Worm (Caenorhabditis elegans) whole organism, young adult: ENCODE results near the gene nlp-61.

Experiments used
- K11D2.4 ChIP-seq: fragments of 200-800 bp; sonication (Bioruptor generic); IDR thresholded peaks from 2 replicates; pipeline ENCODE4 v1.3.6; 2022; ENCODE audit warnings: missing genetic modification reagents, missing genetic modification characterization, missing compliant biosample characterization
- K12H6.12 ChIP-seq: fragments of 200-800 bp; sonication (Bioruptor generic); optimal IDR thresholded peaks from 2 replicates; lab custom pipeline; 2018; ENCODE audit warnings: mild to moderate bottlenecking, missing genetic modification characterization, missing compliant biosample characterization
- Y79H2A.3 ChIP-seq: fragments of 200-800 bp; sonication (Bioruptor generic); conservative IDR thresholded peaks from 2 replicates; pipeline ENCODE4 v1.3.6; 2022; ENCODE audit warnings: missing genetic modification reagents, missing genetic modification characterization, missing compliant biosample characterization
- bed-1 ChIP-seq: fragments of 200-800 bp; sonication (Bioruptor generic); IDR thresholded peaks from 2 replicates; pipeline ENCODE4 v1.3.6; 2022; ENCODE audit warnings: missing genetic modification reagents, missing genetic modification characterization, missing compliant biosample characterization
- egl-44 ChIP-seq: fragments of 200-800 bp; sonication (Bioruptor generic); IDR thresholded peaks from 2 replicates; pipeline ENCODE4 v1.3.6; 2022; ENCODE audit warnings: missing genetic modification reagents, missing genetic modification characterization, missing compliant biosample characterization
- lin-54 ChIP-seq: fragments of 200-800 bp; sonication (Bioruptor generic); optimal IDR thresholded peaks from 2 replicates; lab custom pipeline; 2018; ENCODE audit warnings: mild to moderate bottlenecking, missing genetic modification characterization, missing compliant biosample characterization
- nhr-90 ChIP-seq: sonication (generic microtip); optimal IDR thresholded peaks from 2 replicates; lab custom pipeline; 2016; ENCODE audit warnings: missing genotype, mild to moderate bottlenecking, missing genetic modification characterization, missing compliant biosample characterization
- sdz-38 ChIP-seq: sonication (generic microtip); optimal IDR thresholded peaks from 2 replicates; lab custom pipeline; 2016; ENCODE audit warnings: missing genotype, missing genetic modification characterization, missing compliant biosample characterization

DNA sequence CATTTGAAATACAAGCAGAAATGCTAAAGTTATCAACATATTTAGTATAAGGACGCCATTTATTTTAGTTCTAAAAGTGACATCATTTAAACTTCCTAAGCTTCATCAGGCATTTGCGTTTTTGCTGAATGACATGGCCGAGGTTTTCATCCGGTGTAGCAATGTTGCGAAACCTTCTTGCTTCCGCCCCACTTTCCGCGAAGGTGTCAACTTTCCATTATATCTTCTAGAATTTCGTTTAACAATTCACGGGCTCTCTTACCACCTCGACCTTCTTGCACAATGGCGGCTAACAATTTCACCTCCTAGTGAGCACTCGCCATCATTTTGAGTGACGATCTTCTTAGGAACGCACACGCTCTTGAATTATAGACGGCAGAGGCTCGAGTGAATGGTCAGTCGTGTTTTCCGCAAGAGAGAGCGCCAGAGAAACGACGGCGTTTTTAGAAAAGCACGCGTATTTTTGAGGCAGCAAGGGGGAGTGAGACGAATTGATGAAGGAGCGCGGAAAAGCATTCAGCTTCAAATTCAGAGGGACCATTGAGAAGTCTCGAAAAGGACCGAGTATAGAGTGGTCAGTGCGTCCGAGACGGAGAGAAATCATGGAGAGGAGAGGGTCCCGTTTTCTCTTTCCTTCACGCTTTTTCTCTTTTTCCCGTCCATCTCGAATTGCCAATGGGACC lies 26.4 kb downstream of the nlp-61 start:
- no peak for TF ChIP-seq egl-44 (GFP tag; lab: Robert Waterston, UW)
- no peak for TF ChIP-seq K11D2.4 (GFP tag; lab: Robert Waterston, UW)
- no peak for TF ChIP-seq nhr-90 (tag; lab: Kevin White, UChicago)
- TF ChIP-seq lin-54 (GFP tag; lab: Kevin White, UChicago) = no peak
- TF ChIP-seq bed-1 = no peak
- TF ChIP-seq K12H6.12 (tag; lab: Kevin White, UChicago) = no peak
- TF ChIP-seq sdz-38 = no peak
- no peak for TF ChIP-seq Y79H2A.3
